Worm (Caenorhabditis elegans): ENCODE data around the gene ZK688.7.

DNA sequence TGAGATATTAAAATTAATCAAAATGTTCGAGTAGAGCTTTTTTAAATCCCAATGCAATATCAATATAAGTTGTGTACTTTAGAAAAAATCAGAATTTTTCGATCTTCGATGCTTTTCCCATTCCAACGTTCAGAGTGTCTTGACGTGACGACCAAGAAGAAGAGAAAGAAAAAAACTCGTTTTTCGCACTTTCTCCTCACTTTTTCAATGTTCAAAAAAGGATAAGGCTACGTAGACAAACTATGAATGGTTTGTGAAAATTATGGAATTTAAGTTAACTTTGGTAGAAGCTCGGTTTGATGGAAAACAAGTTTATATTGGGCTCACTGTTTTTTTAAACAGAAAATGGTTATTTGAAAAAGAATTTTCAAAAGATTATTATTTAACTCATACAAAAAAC, 36.2 kb upstream of the ZK688.7 start:
- TF ChIP-seq R02D3.7 (tag; optimal IDR thresholded peaks at IDR 0.05) (no peak), pqm-1 (tag; optimal IDR thresholded peaks at IDR 0.05) (no peak), hlh-11 (tag; optimal IDR thresholded peaks at IDR 0.05) (no peak)

Measured in whole organism, L4 larva.